Fruit fly (Drosophila melanogaster) whole organism, wandering third instar larva: ENCODE measurements around the gene LUBEL.

Experiments used
- Abd-B ChIP-seq: fragments of >200 bp; optimal IDR thresholded peaks from 2 replicates; lab custom pipeline; 2017; ENCODE audit warnings: missing biosample characterization, missing genetic modification characterization
- Dfd ChIP-seq: fragments of >200 bp; optimal IDR thresholded peaks from 2 replicates; lab custom pipeline; 2017; ENCODE audit warnings: missing biosample characterization, missing genetic modification characterization
- Jra ChIP-seq: sonication (Bioruptor generic); optimal IDR thresholded peaks from 2 replicates; lab custom pipeline; 2016; ENCODE audit warnings: missing biosample characterization, missing genetic modification characterization
- Myc ChIP-seq: fragments of >200 bp; optimal IDR thresholded peaks from 2 replicates; lab custom pipeline; 2017
- N ChIP-seq: fragments of >200 bp; optimal IDR thresholded peaks from 2 replicates; lab custom pipeline; 2018; ENCODE audit warnings: missing biosample characterization, missing external identifiers, missing genetic modification characterization
- OdsH ChIP-seq: fragments of 200-800 bp; sonication (Bioruptor generic); optimal IDR thresholded peaks from 2 replicates; lab custom pipeline; 2016; ENCODE audit warnings: missing biosample characterization, mild to moderate bottlenecking, missing genetic modification characterization
- Rel ChIP-seq, 2 experiments: fragments of 200-800 bp; sonication (Bioruptor generic) in 1 of 2; optimal IDR thresholded peaks; 2 replicates in 1 of 2; 3 replicates in 1 of 2; lab custom pipeline; 2016 to 2019; ENCODE audit warnings: mild to moderate bottlenecking in 2 of 2, missing biosample characterization in 2 of 2, missing genetic modification characterization in 2 of 2, moderate library complexity in 1 of 2
- brk ChIP-seq: fragments of 200-800 bp; sonication (Bioruptor generic); optimal IDR thresholded peaks from 2 replicates; lab custom pipeline; 2016; ENCODE audit warnings: missing biosample characterization, mild to moderate bottlenecking, missing genetic modification characterization
- dl ChIP-seq, 2 experiments: fragments of 175-275, 200-275 bp in 1 of 2; fragments of 200-275 bp in 1 of 2; sonication (Bioruptor generic); optimal IDR thresholded peaks; lab custom pipeline; 2018; ENCODE audit warnings: mild to moderate bottlenecking in 2 of 2, missing biosample characterization in 2 of 2, missing genetic modification characterization in 2 of 2, moderate library complexity in 2 of 2; ENCODE audit not compliant: partially characterized antibody in 2 of 2, insufficient read depth in 1 of 2
- dsf ChIP-seq: sonication (Bioruptor generic); optimal IDR thresholded peaks from 2 replicates; lab custom pipeline; 2016; ENCODE audit warnings: missing biosample characterization, missing genetic modification characterization, borderline replicate concordance

LUBEL gene

DNA sequence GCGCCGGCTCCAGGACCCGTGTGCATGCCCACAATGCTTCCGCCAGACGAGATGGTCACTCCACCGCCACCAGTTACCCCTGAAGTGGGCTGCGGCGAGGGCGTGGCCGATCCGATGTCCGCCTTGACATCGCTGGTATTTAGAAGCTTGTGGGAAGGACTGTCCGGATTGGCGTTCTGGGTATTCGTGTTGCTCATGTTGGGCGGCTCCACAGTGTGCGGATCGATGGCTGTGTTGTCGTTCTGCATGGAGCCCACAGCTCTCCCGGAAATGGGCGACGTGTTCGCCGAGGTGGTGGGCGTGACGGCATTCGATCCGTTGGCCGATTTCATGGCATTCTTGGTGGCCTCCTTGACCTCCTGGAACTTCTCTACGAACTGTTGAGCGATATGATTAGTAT lies 50.8 kb downstream of the LUBEL start:
- TF ChIP-seq Jra (GFP tag; lab: Kevin White, UChicago) (no peak), Rel (GFP tag; optimal IDR thresholded peaks at IDR 0.05; lab: Kevin White, UChicago) (no peak), Rel (tag; optimal IDR thresholded peaks at IDR 0.05; lab: Kevin White, UChicago) (no peak), Myc (no peak), Abd-B (GFP tag; lab: Kevin White, UChicago) (no peak), dsf (GFP tag; lab: Kevin White, UChicago) (no peak)

DNA sequence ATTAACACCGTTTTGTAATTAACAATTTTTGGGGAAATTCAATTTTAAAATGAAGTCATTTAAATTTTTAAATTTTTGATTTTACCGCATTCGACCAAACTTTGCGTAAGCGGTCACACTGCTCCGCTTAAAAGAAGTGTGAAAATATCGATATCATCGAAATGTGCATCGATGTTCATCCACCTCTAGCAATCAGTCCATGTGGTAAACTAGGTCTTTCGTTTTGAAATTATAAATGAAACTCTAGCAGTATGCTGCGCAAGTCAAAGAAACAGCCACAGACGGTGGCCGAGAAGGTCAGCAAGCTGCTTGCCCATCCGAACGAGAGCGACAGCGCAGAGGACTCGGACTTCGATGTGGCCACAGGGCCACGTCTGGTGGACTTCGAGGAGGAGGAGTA lies 55.1 kb downstream of the LUBEL start, which contains the start of gene Aatf:
Aatf (plus strand) TSS at position 166 of the 400 bp plus-strand sequence.
- no peak for TF ChIP-seq dl (GFP tag; optimal IDR thresholded peaks at IDR 0.05; lab: Kevin White, UChicago; ENCODE audit: insufficient read depth in 1 of 2, partially characterized antibody in 2 of 2)

DNA sequence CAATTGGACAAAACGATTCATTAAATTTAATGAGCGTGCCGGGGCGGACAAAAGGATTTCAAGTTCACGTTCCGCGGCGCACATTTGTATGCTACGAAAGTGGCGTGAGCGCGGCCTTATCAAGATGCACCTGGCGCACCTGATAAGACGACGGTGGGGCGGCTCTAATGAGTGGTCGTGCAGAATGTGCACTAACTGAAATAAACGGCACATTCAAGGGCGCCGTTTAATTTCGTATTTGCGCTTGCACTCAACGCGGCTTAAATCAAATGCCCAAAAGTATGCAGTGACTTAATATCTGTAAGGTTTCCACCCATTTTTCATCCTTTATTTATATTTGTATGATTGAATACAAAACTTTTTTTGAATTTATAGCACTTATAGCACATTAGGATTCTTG lies 55.6 kb downstream of the LUBEL start:
- peak; percentile 70 for TF ChIP-seq Myc
- TF ChIP-seq N (GFP tag; lab: Kevin White, UChicago), result peak; percentile 35
- no peak for TF ChIP-seq OdsH (GFP tag; lab: Kevin White, UChicago)
- TF ChIP-seq, all 38 proteins: peak for 2

DNA sequence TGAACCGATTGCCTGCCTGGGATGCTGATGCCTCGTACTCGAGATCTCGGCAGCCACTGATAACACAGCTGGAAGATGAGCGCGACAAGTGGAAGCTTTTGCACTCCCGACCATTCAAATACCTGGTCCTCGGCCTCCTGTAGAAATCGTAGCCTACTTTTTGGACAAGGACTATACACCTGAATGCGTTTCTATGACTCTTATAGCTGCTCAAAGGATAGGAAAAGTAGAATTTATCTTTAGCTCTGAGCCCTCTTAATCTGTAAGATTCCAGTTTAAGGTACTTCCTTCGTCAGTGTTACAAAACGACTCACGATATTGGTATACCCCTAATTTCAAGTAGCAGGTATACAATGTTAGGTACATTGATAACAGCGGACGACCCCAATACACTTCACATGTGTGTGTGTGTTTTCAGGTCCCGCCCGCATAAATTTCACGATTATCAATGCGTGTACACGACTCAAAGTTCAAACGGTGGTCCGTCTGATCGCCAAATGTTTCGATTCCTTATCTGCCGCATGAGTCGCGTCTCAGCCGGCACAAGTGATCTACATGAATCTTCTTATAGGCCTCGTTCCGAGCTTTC lies 56.3 kb downstream of the LUBEL start, which contains the start of gene AkhR:
AkhR (minus strand) TSS at position 5 of the 589 bp plus-strand sequence.
- no peak for TF ChIP-seq Dfd (GFP tag; lab: Kevin White, UChicago)
- no peak for TF ChIP-seq brk (GFP tag; lab: Kevin White, UChicago)
